Worm (Caenorhabditis elegans): Measurements from ENCODE around the gene sri-67.

- TF ChIP-seq elt-1 (tag; optimal IDR thresholded peaks at IDR 0.05) = no peak
- TF ChIP-seq nhr-11 (tag; optimal IDR thresholded peaks at IDR 0.05) = no peak
- TF ChIP-seq sea-2 (GFP tag; optimal IDR thresholded peaks at IDR 0.05) = no peak
Measured at ce11 chrV:19987684-19988083, at the start of gene sri-67.

All from whole organism, L3 larva.